Worm (Caenorhabditis elegans) whole organism, early embryonic: ENCODE measurements around the gene F15A4.5.

ENCODE experiments used
- F13C5.2 ChIP-seq: sonication (generic microtip); optimal IDR thresholded peaks from 2 replicates; lab custom pipeline; 2017; ENCODE audit warnings: mild to moderate bottlenecking, missing genetic modification characterization, inconsistent platforms, missing compliant biosample characterization
- flt-1 ChIP-seq: fragments of 200-800 bp; sonication (Bioruptor generic); IDR thresholded peaks from 2 replicates; pipeline ENCODE4 v1.3.6; 2022; ENCODE audit warnings: missing genetic modification characterization, missing compliant biosample characterization
- hmbx-1 ChIP-seq: sonication (generic microtip); optimal IDR thresholded peaks from 2 replicates; lab custom pipeline; 2016; ENCODE audit warnings: mild to moderate bottlenecking, missing genetic modification characterization, missing compliant biosample characterization
- sea-1 ChIP-seq: fragments of 200-800 bp; sonication (Bioruptor generic); conservative IDR thresholded peaks from 2 replicates; pipeline ENCODE4 v1.3.6; 2022; ENCODE audit warnings: missing genetic modification characterization, missing compliant biosample characterization
- tra-4 ChIP-seq: sonication (generic microtip); optimal IDR thresholded peaks from 2 replicates; lab custom pipeline; 2017; ENCODE audit warnings: missing genetic modification characterization, missing compliant biosample characterization

- TF ChIP-seq flt-1 (GFP tag; lab: Robert Waterston, UW) (no peak), sea-1 (GFP tag; lab: Robert Waterston, UW) (no peak), tra-4 (tag; lab: Kevin White, UChicago) (no peak), hmbx-1 (no peak), F13C5.2 (tag; lab: Kevin White, UChicago) (no peak)
Observed at ce11 chrII:12519616-12520015, 48.6 kb upstream of the F15A4.5 start, which contains the start of gene ceh-99.
